Worm (Caenorhabditis elegans): ENCODE measurements around the gene snb-5.

- no peak for TF ChIP-seq mdl-1 (tag; optimal IDR thresholded peaks at IDR 0.05)
- no peak for TF ChIP-seq elt-3 (tag; optimal IDR thresholded peaks at IDR 0.05)
- TF ChIP-seq nhr-76 (tag; optimal IDR thresholded peaks at IDR 0.05) = no peak
- TF ChIP-seq ztf-4 (tag; optimal IDR thresholded peaks at IDR 0.05) = no peak
- no peak for TF ChIP-seq tbx-2 (tag; optimal IDR thresholded peaks at IDR 0.05)
- no peak for TF ChIP-seq egl-27 (tag; optimal IDR thresholded peaks at IDR 0.05)
- no peak for TF ChIP-seq nhr-12 (tag; optimal IDR thresholded peaks at IDR 0.05)
- no peak for TF ChIP-seq nfya-1 (tag; optimal IDR thresholded peaks at IDR 0.05; ENCODE audit: insufficient read depth)
- TF ChIP-seq lin-15B (tag; optimal IDR thresholded peaks at IDR 0.05) = no peak
- no peak for TF ChIP-seq jun-1 (tag; optimal IDR thresholded peaks at IDR 0.05)
- no peak for TF ChIP-seq fkh-10 (GFP tag; optimal IDR thresholded peaks at IDR 0.05)
- TF ChIP-seq ZK546.5 (tag; optimal IDR thresholded peaks at IDR 0.05) = no peak
Observed at ce11 chrIII:8239325-8239724, 36.5 kb downstream of the snb-5 start, which contains the start of gene tsp-1.
